Worm (Caenorhabditis elegans) whole organism, late embryonic: Measurements from ENCODE around the gene C01B10.44.

Experiments
- C08G9.2 ChIP-seq: sonication (generic microtip); optimal IDR thresholded peaks from 2 replicates; lab custom pipeline; 2016; ENCODE audit warnings: mild to moderate bottlenecking, missing genetic modification characterization, moderate library complexity, missing compliant biosample characterization
- K02D7.2 ChIP-seq: sonication (generic microtip); optimal IDR thresholded peaks from 2 replicates; lab custom pipeline; 2017; ENCODE audit warnings: mild to moderate bottlenecking, missing genetic modification characterization, missing compliant biosample characterization
- ceh-24 ChIP-seq: sonication (generic microtip); optimal IDR thresholded peaks from 2 replicates; lab custom pipeline; 2016; ENCODE audit warnings: mild to moderate bottlenecking, missing genetic modification characterization, missing compliant biosample characterization
- dve-1 ChIP-seq: sonication (generic microtip); optimal IDR thresholded peaks from 2 replicates; lab custom pipeline; 2017; ENCODE audit warnings: antibody characterized with exemption, mild to moderate bottlenecking, missing genetic modification characterization, missing compliant biosample characterization
- elt-2 ChIP-seq: sonication (generic microtip); optimal IDR thresholded peaks from 2 replicates; lab custom pipeline; 2016; ENCODE audit warnings: missing genetic modification reagents, missing genetic modification characterization, missing compliant biosample characterization
- hlh-30 ChIP-seq: sonication (generic microtip); optimal IDR thresholded peaks from 2 replicates; lab custom pipeline; 2017; ENCODE audit warnings: antibody characterized with exemption, missing genetic modification characterization, missing compliant biosample characterization; ENCODE audit not compliant: insufficient read depth
- lin-11 ChIP-seq: fragments of 200-800 bp; sonication (Bioruptor generic); optimal IDR thresholded peaks from 2 replicates; lab custom pipeline; 2018; ENCODE audit warnings: mild to moderate bottlenecking, missing genetic modification characterization, missing compliant biosample characterization
- odd-2 ChIP-seq: sonication (generic microtip); optimal IDR thresholded peaks from 2 replicates; lab custom pipeline; 2017; ENCODE audit warnings: antibody characterized with exemption, mild to moderate bottlenecking, missing genetic modification characterization, missing compliant biosample characterization
- pag-3 ChIP-seq: sonication (generic microtip); optimal IDR thresholded peaks from 2 replicates; lab custom pipeline; 2016; ENCODE audit warnings: missing compliant biosample characterization, missing genetic modification characterization, borderline replicate concordance
- ref-2 ChIP-seq: sonication (generic microtip); optimal IDR thresholded peaks from 2 replicates; lab custom pipeline; 2016; ENCODE audit warnings: missing genetic modification characterization, missing compliant biosample characterization
- rnt-1 ChIP-seq: sonication (generic microtip); optimal IDR thresholded peaks from 2 replicates; lab custom pipeline; 2016; ENCODE audit warnings: missing genetic modification characterization, missing compliant biosample characterization
- sox-2 ChIP-seq: fragments of 200-800 bp; sonication (Bioruptor generic); IDR thresholded peaks from 2 replicates; pipeline ENCODE4 v1.3.6; 2022; ENCODE audit warnings: missing genetic modification reagents, missing genetic modification characterization, missing compliant biosample characterization
- tbx-2 ChIP-seq: sonication (generic microtip); optimal IDR thresholded peaks from 2 replicates; lab custom pipeline; 2016; ENCODE audit warnings: missing genetic modification characterization, missing compliant biosample characterization
- unc-3 ChIP-seq, 2 experiments: fragments of 200-800 bp in 1 of 2; sonication (Bioruptor generic) in 1 of 2; sonication (generic microtip) in 1 of 2; conservative IDR thresholded peaks in 1 of 2; optimal IDR thresholded peaks in 1 of 2; 2 replicates each; pipeline versions ENCODE4 v1.3.6 to Lab custom; 2016 to 2022; ENCODE audit warnings: missing compliant biosample characterization in 2 of 2, missing genetic modification characterization in 2 of 2, missing genetic modification reagents in 1 of 2

DNA sequence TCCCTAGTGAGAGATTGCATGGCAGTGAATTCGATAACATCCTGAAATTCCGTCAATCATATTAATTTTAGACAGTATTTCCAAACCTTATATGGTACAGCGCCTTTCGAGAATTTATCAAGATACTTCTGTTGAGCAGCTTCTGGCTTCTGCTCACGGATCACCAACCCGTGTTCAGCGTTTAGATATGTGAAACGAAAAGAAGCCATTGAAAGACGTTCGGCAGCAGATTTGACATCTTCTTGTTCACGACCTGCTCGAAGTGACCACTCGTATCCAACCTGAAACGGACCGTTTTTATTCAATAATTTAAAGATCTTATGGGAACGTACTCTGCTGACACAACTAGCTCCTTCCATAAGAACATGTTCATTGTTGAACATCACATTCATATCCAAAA, 41.8 kb upstream of the C01B10.44 start:
- no peak for TF ChIP-seq tbx-2
- TF ChIP-seq elt-2, result no peak
- no peak for TF ChIP-seq sox-2
- no peak for TF ChIP-seq K02D7.2 (tag; lab: Kevin White, UChicago)
- TF ChIP-seq hlh-30 (tag; lab: Kevin White, UChicago), result no peak
- no peak for TF ChIP-seq odd-2 (tag; lab: Kevin White, UChicago)
- TF ChIP-seq dve-1 (tag; lab: Kevin White, UChicago), result no peak
- TF ChIP-seq C08G9.2 (tag; lab: Kevin White, UChicago), result no peak
- TF ChIP-seq lin-11 (tag; lab: Kevin White, UChicago), result no peak
- TF ChIP-seq ceh-24 (tag; lab: Kevin White, UChicago), result no peak
- no peak for TF ChIP-seq pag-3 (tag; lab: Kevin White, UChicago)
- no peak for TF ChIP-seq unc-3 (GFP tag; conservative IDR thresholded peaks at IDR 0.05; lab: Robert Waterston, UW)
- no peak for TF ChIP-seq unc-3 (tag; optimal IDR thresholded peaks at IDR 0.05; lab: Kevin White, UChicago)
- TF ChIP-seq ref-2, result no peak
- TF ChIP-seq rnt-1 (tag; lab: Kevin White, UChicago), result no peak
